Fruit fly (Drosophila melanogaster): ENCODE results near the gene Poxm.

Poxm gene

DNA sequence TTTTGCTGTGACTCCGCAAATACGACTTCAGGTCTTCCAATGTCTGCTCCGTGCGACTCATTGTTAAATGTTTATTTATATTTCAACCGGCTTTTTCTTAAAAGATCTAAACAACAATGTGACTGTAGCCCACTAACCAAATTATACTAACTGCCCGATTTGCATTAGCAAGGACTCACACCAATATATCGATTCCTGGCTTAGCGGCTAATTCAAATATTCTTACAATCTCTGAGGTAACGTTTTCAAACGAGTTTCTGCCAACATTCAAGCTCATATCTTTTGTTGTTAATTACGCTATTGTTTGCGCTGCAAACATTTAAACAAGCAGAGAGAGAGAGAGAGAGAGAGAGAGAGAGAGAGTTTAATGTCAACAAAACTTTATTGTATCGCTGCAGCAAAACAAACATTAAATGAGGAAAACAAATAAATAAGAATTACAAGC, 25.1 kb downstream of the Poxm start, which contains the start of gene tex (continued):
- TF ChIP-seq CG3407 (GFP tag; optimal IDR thresholded peaks at IDR 0.05), result peak; percentile 62
- no peak for TF ChIP-seq CG6791 (GFP tag; IDR thresholded peaks at IDR 0.05; ENCODE audit: partially characterized antibody)
- no peak for TF ChIP-seq mld (GFP tag; IDR thresholded peaks at IDR 0.05; ENCODE audit: partially characterized antibody)
- TF ChIP-seq Aef1 (GFP tag; IDR thresholded peaks at IDR 0.05), result no peak
- TF ChIP-seq onecut (GFP tag; IDR thresholded peaks at IDR 0.05), result peak; percentile 53
- no peak for TF ChIP-seq Taf1 (GFP tag; IDR thresholded peaks at IDR 0.05)
- peak; percentile 54 for TF ChIP-seq salm (tag; optimal IDR thresholded peaks at IDR 0.05)
- no peak for TF ChIP-seq CG10209 (GFP tag; optimal IDR thresholded peaks at IDR 0.05)
- TF ChIP-seq Dad (GFP tag; optimal IDR thresholded peaks at IDR 0.05), result no peak
- no peak for TF ChIP-seq CG34224 (GFP tag; IDR thresholded peaks at IDR 0.05; ENCODE audit: partially characterized antibody)
- TF ChIP-seq Elba2 (GFP tag; optimal IDR thresholded peaks at IDR 0.05), result no peak
- no peak for TF ChIP-seq Vsx1 (GFP tag; optimal IDR thresholded peaks at IDR 0.05)
- no peak for TF ChIP-seq lmd (GFP tag; IDR thresholded peaks at IDR 0.05)
- TF ChIP-seq HmgD (GFP tag; optimal IDR thresholded peaks at IDR 0.05), result peak; percentile 35
- TF ChIP-seq Fer1 (GFP tag; optimal IDR thresholded peaks at IDR 0.05), result no peak
- no peak for TF ChIP-seq bbx (GFP tag; IDR thresholded peaks at IDR 0.05; ENCODE audit: partially characterized antibody)
- peak; percentile 37; the same call in 2 of the 3 replicates for TF ChIP-seq CG17361 (GFP tag; IDR thresholded peaks at IDR 0.05)
- no peak for TF ChIP-seq CG17612 (GFP tag; IDR thresholded peaks at IDR 0.05)
- no peak for TF ChIP-seq CrebB (tag; optimal IDR thresholded peaks at IDR 0.05)
- no peak for TF ChIP-seq Deaf1 (tag; optimal IDR thresholded peaks at IDR 0.05)
- TF ChIP-seq CG30020 (tag; optimal IDR thresholded peaks at IDR 0.05), result no peak
- no peak for TF ChIP-seq mam (GFP tag; optimal IDR thresholded peaks at IDR 0.05)
- TF ChIP-seq Sox102F (GFP tag; optimal IDR thresholded peaks at IDR 0.05), result no peak
- peak; percentile 43 for TF ChIP-seq oc (tag; optimal IDR thresholded peaks at IDR 0.05)
- TF ChIP-seq sima (GFP tag; optimal IDR thresholded peaks at IDR 0.05), result no peak
- TF ChIP-seq CG34422 (GFP tag; IDR thresholded peaks at IDR 0.05), result peak; percentile 65; the same call in 1 of the 3 replicates
- peak; percentile 25 for TF ChIP-seq CG17829 (tag; optimal IDR thresholded peaks at IDR 0.05)
- TF ChIP-seq Mes4 (GFP tag; optimal IDR thresholded peaks at IDR 0.05), result peak; percentile 35
- TF ChIP-seq chinmo (GFP tag; IDR thresholded peaks at IDR 0.05; ENCODE audit: partially characterized antibody), result no peak
- peak; percentile 22 for TF ChIP-seq CG1233 (GFP tag; optimal IDR thresholded peaks at IDR 0.05)
- TF ChIP-seq fd64A (GFP tag; optimal IDR thresholded peaks at IDR 0.05), result peak; percentile 81
- TF ChIP-seq jigr1 (GFP tag; IDR thresholded peaks at IDR 0.05), result no peak
- no peak for TF ChIP-seq Hey (tag; optimal IDR thresholded peaks at IDR 0.05)
- no peak for TF ChIP-seq Rx (GFP tag; IDR thresholded peaks at IDR 0.05)
- TF ChIP-seq CG12104 (GFP tag; optimal IDR thresholded peaks at IDR 0.05), result peak; percentile 3
- TF ChIP-seq ham (GFP tag; IDR thresholded peaks at IDR 0.05), result no peak
- TF ChIP-seq Ada2b (GFP tag; IDR thresholded peaks at IDR 0.05), result no peak
- TF ChIP-seq ash1 (GFP tag; optimal IDR thresholded peaks at IDR 0.05), result no peak
- no peak for TF ChIP-seq CG7372 (GFP tag; IDR thresholded peaks at IDR 0.05)
- TF ChIP-seq CG9215 (GFP tag; IDR thresholded peaks at IDR 0.05), result no peak
- TF ChIP-seq dan (GFP tag; IDR thresholded peaks at IDR 0.05), result no peak
- no peak for TF ChIP-seq Dek (tag; optimal IDR thresholded peaks at IDR 0.05)
- no peak for TF ChIP-seq CG1832 (GFP tag; optimal IDR thresholded peaks at IDR 0.05)
- no peak for TF ChIP-seq Mrtf (GFP tag; IDR thresholded peaks at IDR 0.05)
- TF ChIP-seq Sox100B (GFP tag; optimal IDR thresholded peaks at IDR 0.05), result no peak
- no peak for TF ChIP-seq yki (optimal IDR thresholded peaks at IDR 0.05)
- TF ChIP-seq CG8290 (GFP tag; optimal IDR thresholded peaks at IDR 0.05), result peak; percentile 52
- no peak for TF ChIP-seq CG8290 (tag; optimal IDR thresholded peaks at IDR 0.05)
- TF ChIP-seq bigmax (GFP tag; optimal IDR thresholded peaks at IDR 0.05), result no peak
- no peak for TF ChIP-seq Tbp (GFP tag; optimal IDR thresholded peaks at IDR 0.05)
- no peak for TF ChIP-seq h (optimal IDR thresholded peaks at IDR 0.05)
- no peak for TF ChIP-seq CG7928 (GFP tag; optimal IDR thresholded peaks at IDR 0.05)
- TF ChIP-seq CG17385 (GFP tag; optimal IDR thresholded peaks at IDR 0.05), result no peak
